Worm (Caenorhabditis elegans) whole organism, L4/young adult: ENCODE results near the gene K10C8.4.

ENCODE experiments used
- W03F9.2 ChIP-seq: fragments of 150-350 bp; optimal IDR thresholded peaks from 2 replicates; lab custom pipeline; 2014; ENCODE audit warnings: missing biosample characterization, missing genetic modification characterization
- him-1 ChIP-seq: sonication (generic microtip); optimal IDR thresholded peaks from 2 replicates; lab custom pipeline; 2016; ENCODE audit warnings: missing genotype, missing genetic modification reagents, missing genetic modification characterization, missing compliant biosample characterization

ce11 chrV:12732734-12733133 lies 36.7 kb downstream of the K10C8.4 start:
- TF ChIP-seq him-1 (tag; lab: Kevin White, UChicago), result no peak
- TF ChIP-seq W03F9.2 (tag; lab: Kevin White, UChicago), result no peak
